Fruit fly (Drosophila melanogaster) whole organism, wandering third instar larva: ENCODE data around the gene CG42853.

Experiments
- Abd-B ChIP-seq: fragments of >200 bp; optimal IDR thresholded peaks from 2 replicates; lab custom pipeline; 2017; ENCODE audit warnings: missing biosample characterization, missing genetic modification characterization
- CG32264 ChIP-seq: fragments of 200-800 bp; sonication (Bioruptor generic); optimal IDR thresholded peaks from 2 replicates; lab custom pipeline; 2016; ENCODE audit warnings: missing biosample characterization, missing genetic modification characterization
- CG9705 ChIP-seq: fragments of 200-800 bp; sonication (Bioruptor generic); optimal IDR thresholded peaks from 2 replicates; lab custom pipeline; 2018; ENCODE audit warnings: missing biosample characterization, mild to moderate bottlenecking, missing genetic modification characterization
- Dif ChIP-seq: fragments of 200-275, 200-300 bp; sonication (Bioruptor generic); optimal IDR thresholded peaks from 2 replicates; lab custom pipeline; 2018; ENCODE audit warnings: missing biosample characterization, missing genetic modification characterization; ENCODE audit not compliant: partially characterized antibody
- GATAd ChIP-seq: sonication (Bioruptor generic); optimal IDR thresholded peaks from 2 replicates; lab custom pipeline; 2016; ENCODE audit warnings: missing biosample characterization, missing genetic modification characterization
- HLH106 ChIP-seq: fragments of 200-800 bp; optimal IDR thresholded peaks from 3 replicates; lab custom pipeline; 2019; ENCODE audit warnings: missing biosample characterization, mild to moderate bottlenecking, missing genetic modification characterization, moderate library complexity
- Hnf4 ChIP-seq: fragments of 200-800 bp; sonication (Bioruptor generic); optimal IDR thresholded peaks from 2 replicates; lab custom pipeline; 2016; ENCODE audit warnings: missing biosample characterization, mild to moderate bottlenecking, missing genetic modification characterization
- Hr78 ChIP-seq: fragments of >200 bp; optimal IDR thresholded peaks from 2 replicates; lab custom pipeline; 2017; ENCODE audit warnings: missing biosample characterization, missing genetic modification characterization
- Hr83 ChIP-seq: fragments of 200-300 bp; sonication (Bioruptor generic); optimal IDR thresholded peaks from 2 replicates; lab custom pipeline; 2016; ENCODE audit warnings: missing biosample characterization, mild to moderate bottlenecking, missing genetic modification characterization, moderate library complexity; ENCODE audit not compliant: poor library complexity, severe bottlenecking
- Jra ChIP-seq: sonication (Bioruptor generic); optimal IDR thresholded peaks from 2 replicates; lab custom pipeline; 2016; ENCODE audit warnings: missing biosample characterization, missing genetic modification characterization
- Mio ChIP-seq: sonication (Bioruptor generic); optimal IDR thresholded peaks from 2 replicates; lab custom pipeline; 2016; ENCODE audit warnings: missing biosample characterization, missing genetic modification characterization
- Myc ChIP-seq: fragments of >200 bp; optimal IDR thresholded peaks from 2 replicates; lab custom pipeline; 2017
- OdsH ChIP-seq: fragments of 200-800 bp; sonication (Bioruptor generic); optimal IDR thresholded peaks from 2 replicates; lab custom pipeline; 2016; ENCODE audit warnings: missing biosample characterization, mild to moderate bottlenecking, missing genetic modification characterization
- Rel ChIP-seq, 2 experiments: fragments of 200-800 bp; sonication (Bioruptor generic) in 1 of 2; optimal IDR thresholded peaks; 2 replicates in 1 of 2; 3 replicates in 1 of 2; lab custom pipeline; 2016 to 2019; ENCODE audit warnings: mild to moderate bottlenecking in 2 of 2, missing biosample characterization in 2 of 2, missing genetic modification characterization in 2 of 2, moderate library complexity in 1 of 2
- Sp1 ChIP-seq: fragments of 200-800 bp; sonication (Bioruptor generic); optimal IDR thresholded peaks from 3 replicates; lab custom pipeline; 2019; ENCODE audit warnings: missing biosample characterization, mild to moderate bottlenecking, missing genetic modification characterization, moderate library complexity
- Vsx2 ChIP-seq: fragments of 200-300, 225-300 bp; sonication (Bioruptor generic); optimal IDR thresholded peaks from 2 replicates; lab custom pipeline; 2018; ENCODE audit warnings: missing biosample characterization, missing genetic modification characterization; ENCODE audit not compliant: partially characterized antibody
- br ChIP-seq: fragments of 200-800 bp; sonication (Bioruptor generic); optimal IDR thresholded peaks from 2 replicates; lab custom pipeline; 2016; ENCODE audit warnings: missing biosample characterization, missing genetic modification characterization
- brk ChIP-seq: fragments of 200-800 bp; sonication (Bioruptor generic); optimal IDR thresholded peaks from 2 replicates; lab custom pipeline; 2016; ENCODE audit warnings: missing biosample characterization, mild to moderate bottlenecking, missing genetic modification characterization
- dsf ChIP-seq: sonication (Bioruptor generic); optimal IDR thresholded peaks from 2 replicates; lab custom pipeline; 2016; ENCODE audit warnings: missing biosample characterization, missing genetic modification characterization, borderline replicate concordance
- ey ChIP-seq: fragments of 200-800 bp; sonication (Bioruptor generic); optimal IDR thresholded peaks from 2 replicates; lab custom pipeline; 2016; ENCODE audit warnings: missing biosample characterization, missing genetic modification characterization
- foxo ChIP-seq, 2 experiments: fragments of 200-800 bp; sonication (Bioruptor generic); optimal IDR thresholded peaks; 2 replicates in 1 of 2; 3 replicates in 1 of 2; lab custom pipeline; 2016 to 2017; ENCODE audit warnings: missing biosample characterization in 2 of 2, missing genetic modification characterization in 2 of 2
- fru ChIP-seq: fragments of 200-800 bp; sonication (Bioruptor generic); optimal IDR thresholded peaks from 3 replicates; lab custom pipeline; 2016; ENCODE audit warnings: missing biosample characterization, mild to moderate bottlenecking, missing genetic modification characterization
- h ChIP-seq: fragments of 200-800 bp; sonication (Bioruptor generic); optimal IDR thresholded peaks from 3 replicates; lab custom pipeline; 2016; ENCODE audit warnings: missing biosample characterization, mild to moderate bottlenecking, missing genetic modification characterization
- jim ChIP-seq: fragments of 175-275, 200-325 bp; sonication (Bioruptor generic); optimal IDR thresholded peaks from 2 replicates; lab custom pipeline; 2016; ENCODE audit warnings: missing biosample characterization, mild to moderate bottlenecking, missing genetic modification characterization
- lola ChIP-seq: fragments of >200 bp; optimal IDR thresholded peaks from 2 replicates; lab custom pipeline; 2017; ENCODE audit warnings: missing biosample characterization, missing genetic modification characterization
- pan ChIP-seq: fragments of >200 bp; optimal IDR thresholded peaks from 2 replicates; lab custom pipeline; 2017
- psq ChIP-seq: fragments of 200-800 bp; sonication (Bioruptor generic); optimal IDR thresholded peaks from 3 replicates; lab custom pipeline; 2017; ENCODE audit warnings: missing biosample characterization, mild to moderate bottlenecking, missing genetic modification characterization, moderate library complexity
- sage ChIP-seq: fragments of 200-800 bp; sonication (Bioruptor generic); optimal IDR thresholded peaks from 2 replicates; lab custom pipeline; 2016; ENCODE audit warnings: missing biosample characterization, mild to moderate bottlenecking, missing genetic modification characterization
- sv ChIP-seq: fragments of 200-800 bp; sonication (Bioruptor generic); optimal IDR thresholded peaks from 3 replicates; lab custom pipeline; 2016; ENCODE audit warnings: missing biosample characterization, missing genetic modification characterization
- tai ChIP-seq: sonication (Bioruptor generic); optimal IDR thresholded peaks from 2 replicates; lab custom pipeline; 2016; ENCODE audit warnings: missing biosample characterization, missing genetic modification characterization
- usp ChIP-seq: fragments of >200 bp; optimal IDR thresholded peaks from 2 replicates; lab custom pipeline; 2017; ENCODE audit warnings: missing biosample characterization, missing genetic modification characterization
- woc ChIP-seq: sonication (Bioruptor generic); optimal IDR thresholded peaks from 2 replicates; lab custom pipeline; 2016; ENCODE audit warnings: missing biosample characterization, mild to moderate bottlenecking, missing genetic modification characterization

CG42853 gene

dm6 chr3L:18083402-18083801 lies 38.4 kb downstream of the CG42853 start:
- TF ChIP-seq psq (no peak), OdsH (no peak), Myc (lab: Kevin White, UChicago) (no peak), GATAd (no peak), jim (GFP tag; lab: Kevin White, UChicago) (no peak), sv (GFP tag; lab: Kevin White, UChicago) (no peak), pan (no peak), Hr78 (no peak), Vsx2 (GFP tag; lab: Kevin White, UChicago) (no peak), Abd-B (no peak), dsf (no peak), HLH106 (tag; lab: Kevin White, UChicago) (no peak), Hnf4 (GFP tag; lab: Kevin White, UChicago) (no peak), woc (GFP tag; lab: Kevin White, UChicago) (no peak)
- TF ChIP-seq, all 38 proteins: peak for 0

dm6 chr3L:18081957-18082356 lies 39.8 kb downstream of the CG42853 start:
- TF ChIP-seq brk (GFP tag; lab: Kevin White, UChicago) (no peak), Rel (GFP tag; optimal IDR thresholded peaks at IDR 0.05; lab: Kevin White, UChicago) (no peak), Rel (tag; optimal IDR thresholded peaks at IDR 0.05; lab: Kevin White, UChicago) (no peak), CG32264 (GFP tag; lab: Kevin White, UChicago) (no peak)

- no peak for TF ChIP-seq usp (GFP tag; lab: Kevin White, UChicago)
- no peak for TF ChIP-seq Vsx2 (GFP tag; lab: Kevin White, UChicago)
- no peak for TF ChIP-seq Rel (GFP tag; optimal IDR thresholded peaks at IDR 0.05; lab: Kevin White, UChicago)
- TF ChIP-seq Rel (tag; optimal IDR thresholded peaks at IDR 0.05; lab: Kevin White, UChicago) = no peak
- TF ChIP-seq brk (GFP tag; lab: Kevin White, UChicago) = no peak
- no peak for TF ChIP-seq CG32264 (GFP tag; lab: Kevin White, UChicago)
- TF ChIP-seq Dif (GFP tag; lab: Kevin White, UChicago) = no peak
Observed at dm6 chr3L:18081494-18081893, 40.3 kb downstream of the CG42853 start.

dm6 chr3L:18079610-18080497 lies 41.9 kb downstream of the CG42853 start:
- TF ChIP-seq HLH106 (tag; lab: Kevin White, UChicago) = peak; percentile 2
- no peak for TF ChIP-seq dsf
- TF ChIP-seq tai (GFP tag; lab: Kevin White, UChicago) = no peak
- peak in 1 of 2 experiments; percentile 47 for TF ChIP-seq foxo (GFP tag; optimal IDR thresholded peaks at IDR 0.05; lab: Kevin White, UChicago)
- TF ChIP-seq Jra (GFP tag; lab: Kevin White, UChicago) = no peak
- no peak for TF ChIP-seq brk (GFP tag; lab: Kevin White, UChicago)
- no peak for TF ChIP-seq h (GFP tag; lab: Kevin White, UChicago)
- TF ChIP-seq Mio (GFP tag; lab: Kevin White, UChicago) = no peak
- TF ChIP-seq sv (GFP tag; lab: Kevin White, UChicago) = no peak
- TF ChIP-seq usp (GFP tag; lab: Kevin White, UChicago) = no peak
- peak; percentile 4 for TF ChIP-seq fru (GFP tag; lab: Kevin White, UChicago)
- no peak for TF ChIP-seq Rel (GFP tag; optimal IDR thresholded peaks at IDR 0.05; lab: Kevin White, UChicago)
- TF ChIP-seq Rel (tag; optimal IDR thresholded peaks at IDR 0.05; lab: Kevin White, UChicago) = no peak
- no peak for TF ChIP-seq Myc (lab: Kevin White, UChicago)
- no peak for TF ChIP-seq OdsH
- no peak for TF ChIP-seq ey (GFP tag; lab: Kevin White, UChicago)
- peak; percentile 29 for TF ChIP-seq Sp1 (GFP tag; lab: Kevin White, UChicago)
- no peak for TF ChIP-seq CG9705 (GFP tag; lab: Kevin White, UChicago)
- TF ChIP-seq sage (GFP tag; lab: Kevin White, UChicago) = no peak
- TF ChIP-seq br (GFP tag; lab: Kevin White, UChicago) = no peak
- no peak for TF ChIP-seq lola (GFP tag; lab: Kevin White, UChicago)

dm6 chr3L:18079123-18079522 lies 42.7 kb downstream of the CG42853 start:
- no peak for TF ChIP-seq lola (GFP tag; lab: Kevin White, UChicago)
- no peak for TF ChIP-seq Myc (lab: Kevin White, UChicago)
- TF ChIP-seq Hnf4 (GFP tag; lab: Kevin White, UChicago) = no peak
- TF ChIP-seq Hr83 = peak; percentile 14
- no peak for TF ChIP-seq jim (GFP tag; lab: Kevin White, UChicago)
- TF ChIP-seq Dif (GFP tag; lab: Kevin White, UChicago) = peak; percentile 5
- TF ChIP-seq OdsH = no peak
- TF ChIP-seq woc (GFP tag; lab: Kevin White, UChicago) = no peak
- no peak for TF ChIP-seq tai (GFP tag; lab: Kevin White, UChicago)
- TF ChIP-seq, all 38 proteins: peak for 2
